Fruit fly (Drosophila melanogaster) whole organism: ENCODE results near the gene yellow-e3.

Experiments
- CG8478 ChIP-seq: fragments of >200 bp; optimal IDR thresholded peaks from 2 replicates; lab custom pipeline; 2018; ENCODE audit warnings: inconsistent platforms
- EcR ChIP-seq, 2 experiments: fragments of >200 bp; optimal IDR thresholded peaks; 2 replicates each; lab custom pipeline; 2017; ENCODE audit warnings: missing biosample characterization in 2 of 2, missing genetic modification characterization in 2 of 2, missing genetic modification reagents in 2 of 2
- psq ChIP-seq: fragments of >200 bp; optimal IDR thresholded peaks from 2 replicates; lab custom pipeline; 2017
- usp ChIP-seq: fragments of >200 bp; optimal IDR thresholded peaks from 2 replicates; lab custom pipeline; 2017; ENCODE audit warnings: missing biosample characterization, missing genetic modification characterization, mixed read lengths

DNA sequence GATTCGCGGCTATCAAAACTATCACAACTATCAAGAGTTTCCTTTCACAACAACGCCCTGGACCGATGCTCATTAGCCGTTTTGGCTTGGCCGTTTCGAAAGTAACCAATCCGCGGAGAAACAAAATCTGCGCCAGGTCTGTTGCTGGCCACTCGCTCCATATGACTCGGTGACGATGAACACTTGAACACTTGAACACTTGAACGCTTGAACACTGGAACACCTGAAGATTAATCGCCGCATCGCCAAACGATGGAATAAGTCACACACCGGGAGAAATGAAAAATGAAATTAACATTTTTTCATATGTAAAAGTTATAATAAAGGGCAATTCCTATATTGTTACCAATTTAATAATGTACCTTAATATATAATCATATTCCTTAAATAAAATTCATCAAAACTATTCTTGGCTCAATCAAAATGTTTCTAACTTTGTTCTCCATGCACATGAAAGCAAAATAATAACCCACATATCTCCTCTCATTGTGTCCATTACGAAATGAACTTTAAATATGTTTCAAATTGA is 12.5 kb upstream of the yellow-e3 start:
- TF ChIP-seq psq (lab: Kevin White, UChicago) = no peak
- TF ChIP-seq EcR (GFP tag; optimal IDR thresholded peaks at IDR 0.05; lab: Kevin White, UChicago) = no peak
- TF ChIP-seq CG8478 = no peak
- TF ChIP-seq usp (GFP tag; lab: Kevin White, UChicago) = no peak
